Fruit fly (Drosophila melanogaster) whole organism, embryonic: ENCODE data around the gene roq.
A peak's percentile ranks its signal among the peaks of the same experiment; 100 is the strongest.

ENCODE experiments used
- CG11695 ChIP-seq: fragments of 200-800 bp; sonication (Bioruptor generic); IDR thresholded peaks from 3 replicates; pipeline ENCODE4 v1.3.6; 2022; ENCODE audit warnings: missing biosample characterization, missing genetic modification characterization
- CG15269 ChIP-seq: fragments of 200-800 bp; sonication (Bioruptor generic); optimal IDR thresholded peaks from 2 replicates; lab custom pipeline; 2018; ENCODE audit warnings: missing biosample characterization, mild to moderate bottlenecking, missing genetic modification characterization, moderate library complexity
- CG1529 ChIP-seq: fragments of 200-800 bp; sonication (Bioruptor generic); optimal IDR thresholded peaks from 3 replicates; lab custom pipeline; 2018; ENCODE audit warnings: missing biosample characterization, missing genetic modification characterization
- CG15479 ChIP-seq: fragments of 200-800 bp; sonication (Bioruptor generic); optimal IDR thresholded peaks from 3 replicates; lab custom pipeline; 2019; ENCODE audit warnings: missing biosample characterization, mild to moderate bottlenecking, missing genetic modification characterization, moderate library complexity
- CG15601 ChIP-seq: fragments of 200-800 bp; sonication (Bioruptor generic); optimal IDR thresholded peaks from 3 replicates; lab custom pipeline; 2019; ENCODE audit warnings: missing biosample characterization, mild to moderate bottlenecking, missing genetic modification characterization, moderate library complexity
- CG17328 ChIP-seq: fragments of 200-800 bp; sonication (Bioruptor generic); IDR thresholded peaks from 2 replicates; pipeline ENCODE4 v1.3.6; 2022; ENCODE audit warnings: missing biosample characterization, missing genetic modification characterization
- CG17829 ChIP-seq: fragments of 200-800 bp; optimal IDR thresholded peaks from 2 replicates; lab custom pipeline; 2019; ENCODE audit warnings: missing biosample characterization, mild to moderate bottlenecking, missing genetic modification characterization, moderate library complexity
- CG18011 ChIP-seq: fragments of 200-800 bp; sonication (Bioruptor generic); optimal IDR thresholded peaks from 2 replicates; lab custom pipeline; 2017; ENCODE audit warnings: missing biosample characterization, missing genetic modification characterization, mild to moderate bottlenecking, moderate library complexity, missing genotype
- CG30403 ChIP-seq: fragments of 200-800 bp; sonication (Bioruptor generic); optimal IDR thresholded peaks from 3 replicates; lab custom pipeline; 2016; ENCODE audit warnings: missing biosample characterization, missing genetic modification characterization
- CG3726 ChIP-seq: fragments of 200-800 bp; sonication (Bioruptor generic); IDR thresholded peaks from 3 replicates; pipeline ENCODE4, ENCODE4 v1.3.6; 2022; ENCODE audit warnings: missing biosample characterization, missing genetic modification characterization
- CG3847 ChIP-seq: fragments of 200-800 bp; sonication (Bioruptor generic); IDR thresholded peaks from 2 replicates; pipeline ENCODE4 v1.3.6; 2022; ENCODE audit warnings: missing biosample characterization, missing genetic modification characterization
- CG4360 ChIP-seq: fragments of 200-800 bp; sonication (Bioruptor generic); IDR thresholded peaks from 2 replicates; pipeline ENCODE4 v1.3.6; 2022; ENCODE audit warnings: missing biosample characterization, missing genetic modification characterization
- CG4424 ChIP-seq: fragments of 200-800 bp; sonication (Bioruptor generic); optimal IDR thresholded peaks from 3 replicates; lab custom pipeline; 2016; ENCODE audit warnings: missing biosample characterization, missing genetic modification characterization
- CG6175 ChIP-seq: fragments of 200-800 bp; sonication (Bioruptor generic); IDR thresholded peaks from 3 replicates; pipeline ENCODE4 v1.3.6; 2022; ENCODE audit warnings: missing biosample characterization, missing genetic modification characterization
- CG7745 ChIP-seq: fragments of 200-800 bp; sonication (Bioruptor generic); optimal IDR thresholded peaks from 2 replicates; lab custom pipeline; 2018; ENCODE audit warnings: missing biosample characterization, mild to moderate bottlenecking, missing genetic modification characterization, moderate library complexity
- Chrac-16 ChIP-seq: fragments of 200-800 bp; sonication (Bioruptor generic); optimal IDR thresholded peaks from 3 replicates; lab custom pipeline; 2016; ENCODE audit warnings: missing biosample characterization, missing genetic modification characterization
- Dek ChIP-seq: fragments of 200-800 bp; sonication (Bioruptor generic); optimal IDR thresholded peaks from 3 replicates; lab custom pipeline; 2019; ENCODE audit warnings: missing biosample characterization, mild to moderate bottlenecking, missing genetic modification characterization, moderate library complexity
- E2f1 ChIP-seq: fragments of 200-800 bp; sonication (Bioruptor generic); IDR thresholded peaks from 2 replicates; pipeline ENCODE4 v1.3.6; 2022; ENCODE audit warnings: missing biosample characterization, missing genetic modification characterization
- Ets65A ChIP-seq: fragments of 200-800 bp; sonication (Bioruptor generic); peaks from one replicate; lab custom pipeline; 2016; ENCODE audit warnings: missing biosample characterization, missing genetic modification characterization
- Fer3 ChIP-seq: fragments of 200-800 bp; sonication (Bioruptor generic); optimal IDR thresholded peaks from 2 replicates; lab custom pipeline; 2018; ENCODE audit warnings: missing biosample characterization, mild to moderate bottlenecking, missing genetic modification characterization, moderate library complexity
- Med ChIP-seq: fragments of 200-800 bp; sonication (Bioruptor generic); peaks from one replicate; lab custom pipeline; 2016; ENCODE audit warnings: missing biosample characterization, missing genetic modification characterization, mild to moderate bottlenecking, inconsistent platforms, moderate library complexity
- NFAT ChIP-seq: fragments of 200-800 bp; sonication (Bioruptor generic); IDR thresholded peaks from 2 replicates; pipeline ENCODE4 v1.3.6; 2022; ENCODE audit warnings: missing biosample characterization, missing genetic modification characterization
- Oli ChIP-seq: fragments of 200-800 bp; sonication (Bioruptor generic); optimal IDR thresholded peaks from 2 replicates; lab custom pipeline; 2018; ENCODE audit warnings: missing biosample characterization, mild to moderate bottlenecking, missing genetic modification characterization, moderate library complexity
- Rx ChIP-seq: fragments of 200-800 bp; sonication (Bioruptor generic); IDR thresholded peaks from 2 replicates; pipeline ENCODE4 v1.3.6; 2022; ENCODE audit warnings: missing biosample characterization, missing genetic modification characterization
- Six4 ChIP-seq: fragments of 200-800 bp; sonication (Bioruptor generic); optimal IDR thresholded peaks from 2 replicates; lab custom pipeline; 2016; ENCODE audit warnings: missing biosample characterization, missing genetic modification characterization
- Sry-δ ChIP-seq: fragments of 200-800 bp; sonication (Bioruptor generic); optimal IDR thresholded peaks from 2 replicates; lab custom pipeline; 2016; ENCODE audit warnings: missing biosample characterization, missing genetic modification characterization
- bsh ChIP-seq, 2 experiments: fragments of 200-800 bp; sonication (Bioruptor generic); optimal IDR thresholded peaks; 2 replicates each; lab custom pipeline; 2017 to 2018; ENCODE audit warnings: mild to moderate bottlenecking in 2 of 2, missing biosample characterization in 2 of 2, missing genetic modification characterization in 2 of 2, moderate library complexity in 1 of 2
- ci ChIP-seq: fragments of 200-800 bp; sonication (Bioruptor generic); IDR thresholded peaks from 3 replicates; pipeline ENCODE4 v1.3.6; 2022; ENCODE audit warnings: missing biosample characterization, missing genetic modification characterization
- corto ChIP-seq: fragments of 200-800 bp; sonication (Bioruptor generic); optimal IDR thresholded peaks from 2 replicates; lab custom pipeline; 2016; ENCODE audit warnings: missing biosample characterization, mild to moderate bottlenecking, missing genetic modification characterization, moderate library complexity
- croc ChIP-seq: fragments of 200-800 bp; sonication (Bioruptor generic); conservative IDR thresholded peaks from 3 replicates; pipeline ENCODE4 v1.3.6; 2022; ENCODE audit warnings: missing biosample characterization, missing genetic modification characterization
- danr ChIP-seq: fragments of 200-800 bp; sonication (Bioruptor generic); IDR thresholded peaks from 2 replicates; pipeline ENCODE4 v1.3.6; 2022; ENCODE audit warnings: missing biosample characterization, missing genetic modification characterization
- dimm ChIP-seq: fragments of 200-800 bp; sonication (Bioruptor generic); IDR thresholded peaks from 2 replicates; pipeline ENCODE4 v1.3.6; 2022; ENCODE audit warnings: missing biosample characterization, missing genetic modification characterization
- emc ChIP-seq: fragments of 200-800 bp; sonication (Bioruptor generic); optimal IDR thresholded peaks from 2 replicates; lab custom pipeline; 2016; ENCODE audit warnings: missing biosample characterization, missing genetic modification characterization
- eyg ChIP-seq: fragments of 200-800 bp; sonication (Bioruptor generic); optimal IDR thresholded peaks from 3 replicates; lab custom pipeline; 2016; ENCODE audit warnings: missing biosample characterization, missing genetic modification characterization
- fd3F ChIP-seq: fragments of 200-800 bp; sonication (Bioruptor generic); optimal IDR thresholded peaks from 2 replicates; lab custom pipeline; 2018; ENCODE audit warnings: missing biosample characterization, mild to moderate bottlenecking, missing genetic modification characterization, moderate library complexity
- fd96Cb ChIP-seq: fragments of 200-800 bp; sonication (Bioruptor generic); optimal IDR thresholded peaks from 2 replicates; lab custom pipeline; 2018; ENCODE audit warnings: missing biosample characterization, mild to moderate bottlenecking, missing genetic modification characterization, moderate library complexity
- gem ChIP-seq: fragments of 200-800 bp; sonication (Bioruptor generic); optimal IDR thresholded peaks from 2 replicates; lab custom pipeline; 2019; ENCODE audit warnings: missing biosample characterization, mild to moderate bottlenecking, missing genetic modification characterization, moderate library complexity
- grn ChIP-seq: fragments of 200-800 bp; sonication (Bioruptor generic); optimal IDR thresholded peaks from 3 replicates; lab custom pipeline; 2017; ENCODE audit warnings: missing biosample characterization, missing genetic modification characterization
- lmd ChIP-seq: fragments of 200-800 bp; sonication (Bioruptor generic); IDR thresholded peaks from 2 replicates; pipeline ENCODE4 v1.3.6; 2022; ENCODE audit warnings: missing biosample characterization, missing genetic modification characterization
- lola ChIP-seq, 3 experiments: fragments of >200 bp in 2 of 3; fragments of 200-800 bp in 1 of 3; sonication (Bioruptor generic) in 1 of 3; optimal IDR thresholded peaks; 2 replicates each; lab custom pipeline; 2017 to 2019; ENCODE audit warnings: missing biosample characterization in 3 of 3, missing genetic modification characterization in 3 of 3, mild to moderate bottlenecking in 1 of 3, moderate library complexity in 1 of 3
- sob ChIP-seq: fragments of 200-800 bp; sonication (Bioruptor generic); IDR thresholded peaks from 2 replicates; pipeline ENCODE4 v1.3.6; 2022; ENCODE audit warnings: missing biosample characterization, missing genetic modification characterization
- stwl ChIP-seq: fragments of 200-800 bp; sonication (Bioruptor generic); optimal IDR thresholded peaks from 3 replicates; lab custom pipeline; 2018; ENCODE audit warnings: missing biosample characterization, mild to moderate bottlenecking, missing genetic modification characterization, moderate library complexity
- tin ChIP-seq: fragments of 200-800 bp; sonication (Bioruptor generic); optimal IDR thresholded peaks from 3 replicates; lab custom pipeline; 2016; ENCODE audit warnings: missing biosample characterization, missing genetic modification characterization
- usp ChIP-seq: fragments of >200 bp; optimal IDR thresholded peaks from 2 replicates; lab custom pipeline; 2017; ENCODE audit warnings: missing biosample characterization, missing genetic modification characterization
- zen2 ChIP-seq: fragments of 200-800 bp; sonication (Bioruptor generic); IDR thresholded peaks from 3 replicates; pipeline ENCODE4 v1.3.6; 2022; ENCODE audit warnings: missing biosample characterization, missing genetic modification characterization; ENCODE audit not compliant: partially characterized antibody
- zf30C ChIP-seq: fragments of 200-800 bp; sonication (Bioruptor generic); optimal IDR thresholded peaks from 3 replicates; lab custom pipeline; 2018; ENCODE audit warnings: missing biosample characterization, mild to moderate bottlenecking, missing genetic modification characterization
- zfh1 ChIP-seq: fragments of 200-800 bp; sonication (Bioruptor generic); IDR thresholded peaks from 3 replicates; pipeline ENCODE4 v1.3.6; 2022; ENCODE audit warnings: missing biosample characterization, missing genetic modification characterization

The roq gene

DNA sequence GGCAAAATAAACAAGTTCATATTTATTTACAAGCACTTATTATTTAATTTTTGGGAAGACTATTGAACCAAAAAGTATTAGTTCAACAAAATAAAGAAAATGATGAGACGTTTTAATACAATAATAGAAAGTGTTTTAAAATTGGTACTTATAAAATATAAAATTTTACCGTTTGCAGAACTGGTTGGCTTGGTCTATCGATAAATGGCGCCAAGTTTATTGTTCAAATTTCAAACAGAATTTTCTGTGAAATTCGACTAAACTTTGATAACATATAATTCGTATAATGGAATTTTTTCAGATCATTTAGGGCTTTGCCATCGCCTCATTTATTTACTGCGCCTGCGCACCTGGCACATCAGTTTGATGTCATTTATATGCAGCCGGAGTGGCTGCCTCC is 12.4 kb upstream of the roq start (continued):
- no peak for TF ChIP-seq croc (GFP tag; lab: Robert Waterston, UW)
- no peak for TF ChIP-seq CG4360 (GFP tag; lab: Robert Waterston, UW)
- TF ChIP-seq CG11695 (GFP tag; lab: Robert Waterston, UW), result no peak
- no peak for TF ChIP-seq E2f1 (GFP tag; lab: Robert Waterston, UW)
- TF ChIP-seq usp (GFP tag; lab: Kevin White, UChicago), result no peak
- no peak for TF ChIP-seq dimm (GFP tag; lab: Robert Waterston, UW)
- TF ChIP-seq stwl (tag; lab: Kevin White, UChicago), result peak; percentile 98
- TF ChIP-seq Dek (tag; lab: Kevin White, UChicago), result no peak
- no peak for TF ChIP-seq CG17829
- TF ChIP-seq CG3726 (GFP tag; lab: Robert Waterston, UW), result no peak
- TF ChIP-seq Rx (GFP tag; lab: Robert Waterston, UW), result no peak
- TF ChIP-seq zf30C (GFP tag; lab: Kevin White, UChicago), result no peak
- no peak for TF ChIP-seq emc
- TF ChIP-seq zen2, result peak; percentile 50
- TF ChIP-seq, all 482 proteins: peak for 20

DNA sequence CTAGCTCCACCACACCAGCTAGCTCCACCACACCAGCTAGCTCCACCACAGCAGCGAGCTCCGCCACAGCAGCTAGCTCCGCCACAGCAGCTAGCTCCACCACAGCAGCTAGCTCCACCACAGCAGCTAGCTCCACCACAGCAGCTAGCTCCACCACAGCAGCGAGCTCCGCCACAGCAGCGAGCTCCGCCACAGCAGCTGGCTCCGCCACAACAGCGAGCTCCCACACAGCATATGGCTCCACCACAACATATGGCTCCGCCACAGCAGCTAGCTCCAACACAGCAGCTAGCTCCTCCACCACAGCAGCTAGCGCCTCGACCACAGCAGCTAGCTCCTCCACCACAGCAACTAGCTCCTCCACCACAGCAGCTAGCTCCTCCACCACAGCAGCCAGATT is 9.9 kb upstream of the roq start:
- TF ChIP-seq Med (GFP tag; lab: Kevin White, UChicago) (peak; percentile 74), danr (GFP tag; lab: Robert Waterston, UW) (peak; percentile 13; the same call in 1 of the 2 replicates), CG18011 (GFP tag; lab: Kevin White, UChicago) (peak; percentile 92)
- TF ChIP-seq, all 482 proteins: peak for 3; not testable (repeated sequence) for 479

DNA sequence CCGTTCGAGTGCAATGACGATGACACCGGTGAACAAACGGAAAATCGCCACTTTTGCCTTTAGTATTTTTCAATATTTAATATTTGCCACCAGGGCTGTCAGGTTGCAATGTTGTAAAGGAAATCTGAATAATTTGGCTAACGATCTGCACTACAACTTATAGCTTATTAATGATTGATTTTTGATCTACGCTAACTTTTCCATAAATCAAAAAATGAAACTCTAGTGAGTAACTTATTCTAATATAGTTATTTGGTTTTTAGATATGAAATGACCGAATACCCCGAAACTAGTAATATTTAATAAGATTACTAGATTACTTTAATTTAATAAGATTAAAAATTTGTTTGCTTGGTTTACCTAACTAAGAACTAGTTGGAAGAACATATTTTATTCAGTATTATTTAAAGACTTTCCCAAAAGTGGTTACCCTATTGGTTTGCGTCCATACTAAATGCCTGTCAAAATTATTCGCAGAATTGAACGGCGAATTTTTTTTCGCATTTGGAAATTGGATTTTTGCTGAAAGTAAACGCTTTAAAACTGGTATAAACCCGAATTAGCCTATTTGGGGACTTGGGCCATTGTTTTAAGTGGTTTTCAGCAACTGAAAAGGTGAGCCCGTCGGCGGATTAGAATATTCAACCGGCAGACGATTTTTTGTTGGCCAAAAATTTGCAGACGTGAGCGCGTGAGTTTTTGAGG is 7.7 kb upstream of the roq start, which contains the start of the genes Agpat3 and RAF2:
Gene Agpat3, minus strand, starts transcription at position 78 of the 705 bp plus-strand sequence.
Gene RAF2, plus strand, starts transcription at position 448 of the 705 bp plus-strand sequence.
- TF ChIP-seq CG17328 (GFP tag; lab: Robert Waterston, UW) (peak; percentile 46), lola (GFP tag; optimal IDR thresholded peaks at IDR 0.05; lab: Kevin White, UChicago) (peak in 2 of 3 experiments; percentile 36 to 59), gem (tag; lab: Kevin White, UChicago) (peak; percentile 73), NFAT (0 out of 2 replicates have a peak, but pooled peaks have one; percentile 12), fd3F (GFP tag; lab: Kevin White, UChicago) (no peak), Chrac-16 (GFP tag; lab: Kevin White, UChicago) (peak; percentile 66), grn (GFP tag; lab: Kevin White, UChicago) (no peak), CG6175 (GFP tag; lab: Robert Waterston, UW) (no peak), CG4424 (GFP tag; lab: Kevin White, UChicago) (peak; percentile 28), Oli (tag; lab: Kevin White, UChicago) (peak; percentile 33), CG7745 (tag; lab: Kevin White, UChicago) (peak; percentile 95), fd96Cb (tag; lab: Kevin White, UChicago) (peak; percentile 52), Fer3 (tag; lab: Kevin White, UChicago) (peak; percentile 30), bsh (GFP tag; optimal IDR thresholded peaks at IDR 0.05; lab: Kevin White, UChicago) (peak in 1 of 2 experiments; percentile 35), lmd (GFP tag; lab: Robert Waterston, UW) (peak; percentile 67), sob (GFP tag; lab: Robert Waterston, UW) (peak; percentile 54; the same call in 1 of the 2 replicates), Ets65A (GFP tag; lab: Kevin White, UChicago) (peak; percentile 85), Sry-δ (peak; percentile 12), CG15601 (tag; lab: Kevin White, UChicago) (peak; percentile 34), ci (GFP tag; lab: Robert Waterston, UW) (0 out of 3 replicates have a peak, but pooled peaks have one; percentile 5), CG15269 (tag; lab: Kevin White, UChicago) (peak; percentile 66), eyg (no peak), zfh1 (GFP tag; lab: Robert Waterston, UW) (peak; percentile 48; the same call in 1 of the 3 replicates), corto (GFP tag; lab: Kevin White, UChicago) (peak; percentile 11), CG3847 (GFP tag; lab: Robert Waterston, UW) (peak; percentile 30; the same call in 1 of the 2 replicates), Six4 (GFP tag; lab: Kevin White, UChicago) (peak; percentile 21), CG15479 (GFP tag; lab: Kevin White, UChicago) (no peak), tin (GFP tag; lab: Kevin White, UChicago) (peak; percentile 67), CG30403 (GFP tag; lab: Kevin White, UChicago) (peak; percentile 66), CG1529 (GFP tag; lab: Kevin White, UChicago) (no peak)
